Fruit fly (Drosophila melanogaster) Kc167 (cell line): Measurements from ENCODE around the gene FMRFaR.

Experiments used
- Myc ChIP-seq: fragments of >200 bp; optimal IDR thresholded peaks from 2 replicates; lab custom pipeline; 2017; ENCODE audit warnings: missing external identifiers
- Sin3A ChIP-seq: fragments of >200 bp; optimal IDR thresholded peaks from 2 replicates; lab custom pipeline; 2018; ENCODE audit warnings: missing external identifiers
- h ChIP-seq: fragments of >200 bp; optimal IDR thresholded peaks from 3 replicates; lab custom pipeline; 2018; ENCODE audit warnings: missing external identifiers
- insv ChIP-seq: fragments of >200 bp; optimal IDR thresholded peaks from 3 replicates; lab custom pipeline; 2018; ENCODE audit warnings: missing external identifiers
- psq ChIP-seq: fragments of >200 bp; optimal IDR thresholded peaks from 2 replicates; lab custom pipeline; 2017; ENCODE audit warnings: missing external identifiers
- ttk ChIP-seq: sonication (Bioruptor generic); optimal IDR thresholded peaks from 2 replicates; lab custom pipeline; 2017; ENCODE audit warnings: missing external identifiers

The FMRFaR gene

dm6 chr3L:3001445-3001844 lies at the start of gene FMRFaR:
TSS of gene FMRFaR (plus strand) at chr3L:3001716.
- TF ChIP-seq Myc (lab: Kevin White, UChicago) (no peak), h (lab: Kevin White, UChicago) (no peak), insv (lab: Kevin White, UChicago) (no peak), ttk (lab: Kevin White, UChicago) (no peak), psq (no peak), Sin3A (no peak)

dm6 chr3L:2960949-2961584 lies 40.4 kb upstream of the FMRFaR start, which contains the start of the genes CG34025 and Or63a:
TSS of gene CG34025 (minus strand) at chr3L:2961049.
TSS of gene Or63a (plus strand) at chr3L:2961534.
- no peak for TF ChIP-seq ttk (lab: Kevin White, UChicago)
- TF ChIP-seq Sin3A: no peak
- TF ChIP-seq Myc (lab: Kevin White, UChicago): no peak
- TF ChIP-seq psq: no peak
- TF ChIP-seq insv (lab: Kevin White, UChicago): no peak
- TF ChIP-seq h (lab: Kevin White, UChicago): no peak

- TF ChIP-seq h (lab: Kevin White, UChicago): no peak
- no peak for TF ChIP-seq insv (lab: Kevin White, UChicago)
- no peak for TF ChIP-seq psq
Observed at dm6 chr3L:2980856-2981255, 20.7 kb upstream of the FMRFaR start, which contains the start of gene CPT2. TSS of gene CPT2 (plus strand) at chr3L:2981022.

dm6 chr3L:2986302-2986701 lies 15.2 kb upstream of the FMRFaR start:
- TF ChIP-seq Myc (lab: Kevin White, UChicago): no peak
- no peak for TF ChIP-seq Sin3A
- TF ChIP-seq ttk (lab: Kevin White, UChicago): no peak
- TF ChIP-seq insv (lab: Kevin White, UChicago): no peak
- no peak for TF ChIP-seq psq
- TF ChIP-seq h (lab: Kevin White, UChicago): no peak

- TF ChIP-seq Sin3A (no peak), insv (lab: Kevin White, UChicago) (no peak), psq (no peak), Myc (lab: Kevin White, UChicago) (no peak)
Observed at dm6 chr3L:2987749-2988148, 13.8 kb upstream of the FMRFaR start.

dm6 chr3L:2994872-2995271 lies 6.6 kb upstream of the FMRFaR start, which contains the start of gene CG2113:
TSS of gene CG2113 (plus strand) at chr3L:2995172.
- TF ChIP-seq Sin3A (no peak), insv (lab: Kevin White, UChicago) (no peak), h (lab: Kevin White, UChicago) (no peak), Myc (lab: Kevin White, UChicago) (no peak), psq (no peak), ttk (lab: Kevin White, UChicago) (no peak)

dm6 chr3L:3013496-3013895 lies 12.0 kb downstream of the FMRFaR start:
- TF ChIP-seq psq (no peak), insv (lab: Kevin White, UChicago) (no peak), Sin3A (no peak), h (lab: Kevin White, UChicago) (no peak), Myc (lab: Kevin White, UChicago) (no peak), ttk (lab: Kevin White, UChicago) (no peak)

dm6 chr3L:3015969-3016368 lies 14.5 kb downstream of the FMRFaR start, which contains the start of gene CG32488:
TSS of gene CG32488 (minus strand) at chr3L:3016069.
- TF ChIP-seq psq: no peak
- TF ChIP-seq Sin3A: no peak
- TF ChIP-seq Myc (lab: Kevin White, UChicago): no peak

- TF ChIP-seq Sin3A: no peak
- TF ChIP-seq insv (lab: Kevin White, UChicago): no peak
- TF ChIP-seq ttk (lab: Kevin White, UChicago): no peak
- no peak for TF ChIP-seq psq
- TF ChIP-seq Myc (lab: Kevin White, UChicago): no peak
- TF ChIP-seq h (lab: Kevin White, UChicago): no peak
Observed at dm6 chr3L:3017156-3017555, 15.6 kb downstream of the FMRFaR start, which contains the start of gene CG32487. TSS of gene CG32487 (minus strand) at chr3L:3017256.

- no peak for TF ChIP-seq h (lab: Kevin White, UChicago)
- TF ChIP-seq Myc (lab: Kevin White, UChicago): no peak
Observed at dm6 chr3L:3026421-3026820, 24.9 kb downstream of the FMRFaR start, which contains the start of gene aly. TSS of gene aly (minus strand) at chr3L:3026521.

dm6 chr3L:3034779-3035643 lies 33.5 kb downstream of the FMRFaR start, which contains the start of gene CG2162:
TSS of gene CG2162 (plus strand) at chr3L:3035196.
- TF ChIP-seq h (lab: Kevin White, UChicago) (no peak), ttk (lab: Kevin White, UChicago) (no peak), insv (lab: Kevin White, UChicago) (no peak), Myc (lab: Kevin White, UChicago) (no peak)
